5 fruit fly cellular contexts compared by ENCODE assay signal in genomic region chr3R:15987064-15987649, dm6.
A peak's percentile ranks its signal among the peaks of the same experiment; 100 is the strongest.
TF ChIP-seq lines count a peak whose summit lies in the region.

No protein-coding gene starts in this region.

- no peak for TF ChIP-seq CTCF in whole organism, embryonic (GFP tag; optimal IDR thresholded peaks at IDR 0.05; lab: Kevin White, UChicago)

TF ChIP-seq in whole organism, adult, 20 proteins besides CTCF, POLR2A, EP300 and RAD21:
- TF ChIP-seq Hr96 (GFP tag; optimal IDR thresholded peaks at IDR 0.05; lab: Kevin White, UChicago) (no peak), kay (GFP tag; lab: Kevin White, UChicago; ENCODE audit: borderline replicate concordance) (peak; percentile 65), Mnt (GFP tag; optimal IDR thresholded peaks at IDR 0.05; lab: Kevin White, UChicago) (no peak), CG7045 (GFP tag; optimal IDR thresholded peaks at IDR 0.05; lab: Kevin White, UChicago) (no peak), tj (GFP tag; optimal IDR thresholded peaks at IDR 0.05; lab: Kevin White, UChicago) (no peak), cic (GFP tag; optimal IDR thresholded peaks at IDR 0.05; lab: Kevin White, UChicago) (peak; percentile 16), bab1 (GFP tag; optimal IDR thresholded peaks at IDR 0.05; lab: Kevin White, UChicago) (no peak), CG33017 (tag; optimal IDR thresholded peaks at IDR 0.05; lab: Kevin White, UChicago) (no peak), CG11617 (GFP tag; optimal IDR thresholded peaks at IDR 0.05; lab: Kevin White, UChicago) (no peak), toe (GFP tag; optimal IDR thresholded peaks at IDR 0.05; lab: Kevin White, UChicago) (no peak), CG1620 (GFP tag; optimal IDR thresholded peaks at IDR 0.05; lab: Kevin White, UChicago) (no peak), CG7101 (tag; optimal IDR thresholded peaks at IDR 0.05; lab: Kevin White, UChicago) (no peak), pad (GFP tag; optimal IDR thresholded peaks at IDR 0.05; lab: Kevin White, UChicago) (no peak), Clk (GFP tag; optimal IDR thresholded peaks at IDR 0.05; lab: Kevin White, UChicago) (no peak), CG14711 (tag; optimal IDR thresholded peaks at IDR 0.05; lab: Kevin White, UChicago) (no peak), Crg-1 (GFP tag; optimal IDR thresholded peaks at IDR 0.05; lab: Kevin White, UChicago) (no peak), CG12768 (GFP tag; optimal IDR thresholded peaks at IDR 0.05; lab: Kevin White, UChicago) (no peak)

TF ChIP-seq in whole organism, embryonic, 481 proteins besides CTCF, POLR2A, EP300 and RAD21 (continues in another document):
- TF ChIP-seq sisA (GFP tag; IDR thresholded peaks at IDR 0.05; lab: Robert Waterston, UW) (no peak), CG10543 (GFP tag; optimal IDR thresholded peaks at IDR 0.05; lab: Kevin White, UChicago) (peak; percentile 34), CG11723 (GFP tag; optimal IDR thresholded peaks at IDR 0.05; lab: Kevin White, UChicago) (no peak), GATAe (GFP tag; conservative IDR thresholded peaks at IDR 0.05; lab: Robert Waterston, UW) (no peak), CG11093 (GFP tag; IDR thresholded peaks at IDR 0.05; lab: Robert Waterston, UW) (no peak), CG4282 (GFP tag; optimal IDR thresholded peaks at IDR 0.05; lab: Kevin White, UChicago) (no peak), pho (GFP tag; optimal IDR thresholded peaks at IDR 0.05; lab: Kevin White, UChicago) (no peak), CG17359 (tag; optimal IDR thresholded peaks at IDR 0.05; lab: Kevin White, UChicago) (no peak), CHES-1-like (GFP tag; optimal IDR thresholded peaks at IDR 0.05; lab: Kevin White, UChicago) (no peak), amos (GFP tag; IDR thresholded peaks at IDR 0.05; lab: Robert Waterston, UW; ENCODE audit: partially characterized antibody) (no peak), Deaf1 (tag; optimal IDR thresholded peaks at IDR 0.05; lab: Kevin White, UChicago) (peak; percentile 66), sug (tag; optimal IDR thresholded peaks at IDR 0.05; lab: Kevin White, UChicago) (peak; percentile 18), Hr39 (optimal IDR thresholded peaks at IDR 0.05; lab: Kevin White, UChicago) (no peak), CG34376 (GFP tag; optimal IDR thresholded peaks at IDR 0.05; lab: Kevin White, UChicago) (peak; percentile 47), lov (optimal IDR thresholded peaks at IDR 0.05; lab: Kevin White, UChicago) (no peak), lov (GFP tag; IDR thresholded peaks at IDR 0.05; lab: Robert Waterston, UW) (no peak), nom (GFP tag; optimal IDR thresholded peaks at IDR 0.05; lab: Kevin White, UChicago) (peak; percentile 55), Bgb (GFP tag; IDR thresholded peaks at IDR 0.05; lab: Robert Waterston, UW; ENCODE audit: partially characterized antibody) (no peak), hb (GFP tag; IDR thresholded peaks at IDR 0.05; lab: Robert Waterston, UW; ENCODE audit: partially characterized antibody) (no peak)

TF ChIP-seq in whole organism, prepupa, 60 proteins besides CTCF, POLR2A, EP300 and RAD21 (continues in another document):
- TF ChIP-seq CG10669 (GFP tag; optimal IDR thresholded peaks at IDR 0.05; lab: Kevin White, UChicago) (no peak), CG8119 (GFP tag; IDR thresholded peaks at IDR 0.05; lab: Robert Waterston, UW) (0 out of 3 replicates have a peak, but pooled peaks have one; percentile 22), acj6 (GFP tag; optimal IDR thresholded peaks at IDR 0.05; lab: Kevin White, UChicago) (no peak), CG6276 (GFP tag; optimal IDR thresholded peaks at IDR 0.05; lab: Kevin White, UChicago) (peak; percentile 59), CG3919 (GFP tag; optimal IDR thresholded peaks at IDR 0.05; lab: Kevin White, UChicago) (no peak), spab (GFP tag; optimal IDR thresholded peaks at IDR 0.05; lab: Kevin White, UChicago) (no peak), CG11294 (GFP tag; IDR thresholded peaks at IDR 0.05; lab: Robert Waterston, UW) (no peak), fkh (GFP tag; optimal IDR thresholded peaks at IDR 0.05; lab: Kevin White, UChicago) (no peak), CG1621 (tag; optimal IDR thresholded peaks at IDR 0.05; lab: Kevin White, UChicago) (no peak), CG9139 (GFP tag; optimal IDR thresholded peaks at IDR 0.05; lab: Kevin White, UChicago) (peak; percentile 31), CG32006 (GFP tag; optimal IDR thresholded peaks at IDR 0.05; lab: Kevin White, UChicago) (peak; percentile 13), CG6163 (GFP tag; IDR thresholded peaks at IDR 0.05; lab: Robert Waterston, UW) (0 out of 3 replicates have a peak, but pooled peaks have one; percentile 51), CG16779 (tag; optimal IDR thresholded peaks at IDR 0.05; lab: Kevin White, UChicago) (peak; percentile 9), CG11762 (GFP tag; optimal IDR thresholded peaks at IDR 0.05; lab: Kevin White, UChicago; ENCODE audit: insufficient read depth) (no peak), salr (GFP tag; optimal IDR thresholded peaks at IDR 0.05; lab: Kevin White, UChicago) (no peak), CG8319 (GFP tag; optimal IDR thresholded peaks at IDR 0.05; lab: Kevin White, UChicago) (no peak), Sox14 (GFP tag; optimal IDR thresholded peaks at IDR 0.05; lab: Kevin White, UChicago) (no peak), Gug (GFP tag; IDR thresholded peaks at IDR 0.05; lab: Robert Waterston, UW) (no peak), OdsH (GFP tag; optimal IDR thresholded peaks at IDR 0.05; lab: Kevin White, UChicago) (no peak), Eip93F (GFP tag; optimal IDR thresholded peaks at IDR 0.05; lab: Kevin White, UChicago) (no peak)

TF ChIP-seq in whole organism, pupa, 21 proteins besides CTCF, POLR2A, EP300 and RAD21:
- TF ChIP-seq gl (tag; optimal IDR thresholded peaks at IDR 0.05; lab: Kevin White, UChicago) (peak; percentile 26), Ets98B (GFP tag; IDR thresholded peaks at IDR 0.05; lab: Robert Waterston, UW) (no peak), CG17806 (tag; optimal IDR thresholded peaks at IDR 0.05; lab: Kevin White, UChicago) (no peak), Snoo (tag; optimal IDR thresholded peaks at IDR 0.05; lab: Kevin White, UChicago) (no peak), D1 (tag; optimal IDR thresholded peaks at IDR 0.05; lab: Kevin White, UChicago) (no peak), Pif1A (GFP tag; optimal IDR thresholded peaks at IDR 0.05; lab: Kevin White, UChicago) (no peak), CG32121 (GFP tag; IDR thresholded peaks at IDR 0.05; lab: Robert Waterston, UW) (no peak), CG8301 (tag; optimal IDR thresholded peaks at IDR 0.05; lab: Kevin White, UChicago) (peak; percentile 19), CG10348 (GFP tag; IDR thresholded peaks at IDR 0.05; lab: Robert Waterston, UW) (no peak), CG34367 (tag; optimal IDR thresholded peaks at IDR 0.05; lab: Kevin White, UChicago) (peak; percentile 22), fd96Ca (GFP tag; IDR thresholded peaks at IDR 0.05; lab: Robert Waterston, UW) (no peak), rn (GFP tag; IDR thresholded peaks at IDR 0.05; lab: Robert Waterston, UW) (no peak), CG13204 (GFP tag; optimal IDR thresholded peaks at IDR 0.05; lab: Kevin White, UChicago) (peak; percentile 30), CG12605 (GFP tag; IDR thresholded peaks at IDR 0.05; lab: Robert Waterston, UW) (peak; percentile 39; the same call in 1 of the 2 replicates), EcR (GFP tag; optimal IDR thresholded peaks at IDR 0.05; lab: Kevin White, UChicago) (peak; percentile 64), CG9948 (tag; optimal IDR thresholded peaks at IDR 0.05; lab: Kevin White, UChicago) (peak; percentile 14), CG14655 (GFP tag; optimal IDR thresholded peaks at IDR 0.05; lab: Kevin White, UChicago) (peak; percentile 43), CG4496 (GFP tag; IDR thresholded peaks at IDR 0.05; lab: Robert Waterston, UW) (0 out of 3 replicates have a peak, but pooled peaks have one; percentile 27), CG15710 (tag; optimal IDR thresholded peaks at IDR 0.05; lab: Kevin White, UChicago) (peak; percentile 20), CG8159 (tag; optimal IDR thresholded peaks at IDR 0.05; lab: Kevin White, UChicago) (peak; percentile 26), Pif1B (GFP tag; optimal IDR thresholded peaks at IDR 0.05; lab: Kevin White, UChicago) (no peak)

TF ChIP-seq in whole organism, wandering third instar larva, 38 proteins besides CTCF, POLR2A, EP300 and RAD21:
- no peak for TF ChIP-seq Myc (optimal IDR thresholded peaks at IDR 0.05; lab: Kevin White, UChicago)
- TF ChIP-seq Rel (GFP tag; optimal IDR thresholded peaks at IDR 0.05; lab: Kevin White, UChicago), result no peak
- TF ChIP-seq Rel (tag; optimal IDR thresholded peaks at IDR 0.05; lab: Kevin White, UChicago), result peak; percentile 85
